Worm (Caenorhabditis elegans) whole organism, young adult: ENCODE data around the gene fbxb-90.

ENCODE experiments used
- B0019.2 ChIP-seq: fragments of 200-800 bp; sonication (Bioruptor generic); conservative IDR thresholded peaks from 2 replicates; pipeline ENCODE4 v1.3.6; 2022; ENCODE audit warnings: missing genetic modification reagents, missing genetic modification characterization, missing compliant biosample characterization
- B0336.3 ChIP-seq: fragments of 200-800 bp; sonication (Bioruptor generic); IDR thresholded peaks from 2 replicates; pipeline ENCODE4 v1.3.6; 2022; ENCODE audit warnings: missing genetic modification characterization, missing compliant biosample characterization
- C06A6.2 ChIP-seq: fragments of 200-800 bp; sonication (Bioruptor generic); conservative IDR thresholded peaks from 2 replicates; pipeline ENCODE4 v1.3.6; 2022; ENCODE audit warnings: missing genetic modification characterization, missing compliant biosample characterization
- F10E7.11 ChIP-seq: sonication (generic microtip); optimal IDR thresholded peaks from 2 replicates; lab custom pipeline; 2017; ENCODE audit warnings: mild to moderate bottlenecking, missing genetic modification characterization, moderate library complexity, missing compliant biosample characterization
- F33H1.4 ChIP-seq: fragments of 200-800 bp; sonication (Bioruptor generic); IDR thresholded peaks from 2 replicates; pipeline ENCODE4 v1.3.6; 2022; ENCODE audit warnings: missing genetic modification reagents, missing genetic modification characterization, missing compliant biosample characterization
- F39B2.1 ChIP-seq: fragments of 200-800 bp; sonication (Bioruptor generic); IDR thresholded peaks from 2 replicates; pipeline ENCODE4 v1.3.6; 2022; ENCODE audit warnings: missing genetic modification reagents, missing genetic modification characterization, missing compliant biosample characterization
- F55B11.4 ChIP-seq: sonication (generic microtip); optimal IDR thresholded peaks from 2 replicates; lab custom pipeline; 2016; ENCODE audit warnings: missing compliant biosample characterization, missing genetic modification characterization, borderline replicate concordance; ENCODE audit not compliant: insufficient read depth
- Y56A3A.18 ChIP-seq: fragments of 200-800 bp; sonication (Bioruptor generic); IDR thresholded peaks from 2 replicates; pipeline ENCODE4 v1.3.6; 2022; ENCODE audit warnings: missing genetic modification reagents, missing genetic modification characterization, missing compliant biosample characterization
- Y67H2A.10 ChIP-seq: fragments of 200-800 bp; sonication (Bioruptor generic); conservative IDR thresholded peaks from 2 replicates; pipeline ENCODE4 v1.3.6; 2022; ENCODE audit warnings: missing genetic modification reagents, missing genetic modification characterization, missing compliant biosample characterization
- ZK185.1 ChIP-seq: sonication (generic microtip); optimal IDR thresholded peaks from 2 replicates; lab custom pipeline; 2016; ENCODE audit warnings: mild to moderate bottlenecking, missing genetic modification characterization, missing compliant biosample characterization; ENCODE audit not compliant: poor library complexity, severe bottlenecking
- attf-6 ChIP-seq: fragments of 200-800 bp; sonication (Bioruptor generic); IDR thresholded peaks from 2 replicates; pipeline ENCODE4 v1.3.6; 2022; ENCODE audit warnings: missing genetic modification reagents, missing genetic modification characterization, missing compliant biosample characterization
- ceh-100 ChIP-seq: fragments of 200-800 bp; sonication (Bioruptor generic); IDR thresholded peaks from 2 replicates; pipeline ENCODE4 v1.3.6; 2022; ENCODE audit warnings: missing genetic modification reagents, missing genetic modification characterization, missing compliant biosample characterization
- ceh-40 ChIP-seq: fragments of 200-800 bp; sonication (Bioruptor generic); IDR thresholded peaks from 2 replicates; pipeline ENCODE4 v1.3.6; 2022; ENCODE audit warnings: missing genetic modification characterization, missing compliant biosample characterization
- ceh-91 ChIP-seq: fragments of 200-800 bp; sonication (Bioruptor generic); IDR thresholded peaks from 2 replicates; pipeline ENCODE4 v1.3.6; 2022; ENCODE audit warnings: missing genetic modification reagents, missing genetic modification characterization, missing compliant biosample characterization
- dox-1 ChIP-seq: fragments of 200-800 bp; sonication (Bioruptor generic); IDR thresholded peaks from 2 replicates; pipeline ENCODE4 v1.3.6; 2022; ENCODE audit warnings: missing genetic modification reagents, missing genetic modification characterization, missing compliant biosample characterization
- dpl-1 ChIP-seq: fragments of 150-350 bp; optimal IDR thresholded peaks from 2 replicates; lab custom pipeline; 2014; ENCODE audit warnings: missing biosample characterization, missing genetic modification reagents, missing genetic modification characterization
- egrh-3 ChIP-seq: fragments of 200-800 bp; sonication (Bioruptor generic); IDR thresholded peaks from 2 replicates; pipeline ENCODE4 v1.3.6; 2022; ENCODE audit warnings: missing genetic modification reagents, missing genetic modification characterization, missing compliant biosample characterization
- ets-4 ChIP-seq: fragments of 200-800 bp; sonication (Bioruptor generic); optimal IDR thresholded peaks from 2 replicates; lab custom pipeline; 2018; ENCODE audit warnings: mild to moderate bottlenecking, missing genetic modification characterization, missing compliant biosample characterization
- fkh-3 ChIP-seq: sonication (generic microtip); optimal IDR thresholded peaks from 2 replicates; lab custom pipeline; 2016; ENCODE audit warnings: mild to moderate bottlenecking, missing genetic modification characterization, missing compliant biosample characterization
- him-1 ChIP-seq: sonication (generic microtip); optimal IDR thresholded peaks from 2 replicates; lab custom pipeline; 2016; ENCODE audit warnings: missing genotype, missing genetic modification reagents, missing genetic modification characterization, missing compliant biosample characterization
- hmg-20 ChIP-seq: fragments of 200-800 bp; sonication (Bioruptor generic); IDR thresholded peaks from 2 replicates; pipeline ENCODE4 v1.3.6; 2022; ENCODE audit warnings: missing genetic modification reagents, missing genetic modification characterization, missing compliant biosample characterization
- lin-26 ChIP-seq: fragments of 200-800 bp; sonication (Bioruptor generic); IDR thresholded peaks from 2 replicates; pipeline ENCODE4 v1.3.6; 2022; ENCODE audit warnings: missing genetic modification reagents, missing genetic modification characterization, missing compliant biosample characterization
- lin-40 ChIP-seq: sonication (generic microtip); optimal IDR thresholded peaks from 2 replicates; lab custom pipeline; 2016; ENCODE audit warnings: missing genetic modification characterization, mild to moderate bottlenecking, missing compliant biosample characterization, missing genotype, missing genetic modification reagents
- lin-54 ChIP-seq: fragments of 200-800 bp; sonication (Bioruptor generic); optimal IDR thresholded peaks from 2 replicates; lab custom pipeline; 2018; ENCODE audit warnings: mild to moderate bottlenecking, missing genetic modification characterization, missing compliant biosample characterization
- lir-1 ChIP-seq: fragments of 200-800 bp; sonication (Bioruptor generic); conservative IDR thresholded peaks from 2 replicates; pipeline ENCODE4 v1.3.6; 2022; ENCODE audit warnings: missing genetic modification reagents, missing genetic modification characterization, missing compliant biosample characterization
- nfyb-1 ChIP-seq: fragments of 200-800 bp; sonication (Bioruptor generic); IDR thresholded peaks from 2 replicates; pipeline ENCODE4 v1.3.6; 2022; ENCODE audit warnings: missing genetic modification reagents, missing genetic modification characterization, missing compliant biosample characterization
- nhr-27 ChIP-seq: fragments of 200-800 bp; sonication (Bioruptor generic); optimal IDR thresholded peaks from 2 replicates; lab custom pipeline; 2018; ENCODE audit warnings: mild to moderate bottlenecking, missing genetic modification characterization, moderate library complexity, missing compliant biosample characterization
- rpc-1 ChIP-seq, 2 experiments: fragments of 150-350 bp in 1 of 2; sonication (generic microtip) in 1 of 2; optimal IDR thresholded peaks; 2 replicates each; lab custom pipeline; 2014 to 2018; ENCODE audit warnings: missing biosample characterization in 1 of 2, missing genetic modification characterization in 1 of 2, missing genetic modification reagents in 1 of 2, missing genotype in 1 of 2
- sdz-38 ChIP-seq: sonication (generic microtip); optimal IDR thresholded peaks from 2 replicates; lab custom pipeline; 2016; ENCODE audit warnings: missing genotype, missing genetic modification characterization, missing compliant biosample characterization
- snpc-1.3 ChIP-seq: sonication (generic microtip); optimal IDR thresholded peaks from 2 replicates; lab custom pipeline; 2017; ENCODE audit warnings: missing genetic modification characterization, mild to moderate bottlenecking, missing compliant biosample characterization, antibody characterized with exemption, moderate library complexity, missing genotype, missing genetic modification reagents; ENCODE audit not compliant: insufficient read depth
- zfh-2 ChIP-seq: fragments of 200-800 bp; sonication (Bioruptor generic); conservative IDR thresholded peaks from 2 replicates; pipeline ENCODE4 v1.3.6; 2022; ENCODE audit warnings: missing genetic modification reagents, missing genetic modification characterization, missing compliant biosample characterization
- ztf-3 ChIP-seq: fragments of 200-800 bp; sonication (Bioruptor generic); optimal IDR thresholded peaks from 2 replicates; lab custom pipeline; 2018; ENCODE audit warnings: mild to moderate bottlenecking, missing genetic modification characterization, missing compliant biosample characterization

Gene fbxb-90

DNA sequence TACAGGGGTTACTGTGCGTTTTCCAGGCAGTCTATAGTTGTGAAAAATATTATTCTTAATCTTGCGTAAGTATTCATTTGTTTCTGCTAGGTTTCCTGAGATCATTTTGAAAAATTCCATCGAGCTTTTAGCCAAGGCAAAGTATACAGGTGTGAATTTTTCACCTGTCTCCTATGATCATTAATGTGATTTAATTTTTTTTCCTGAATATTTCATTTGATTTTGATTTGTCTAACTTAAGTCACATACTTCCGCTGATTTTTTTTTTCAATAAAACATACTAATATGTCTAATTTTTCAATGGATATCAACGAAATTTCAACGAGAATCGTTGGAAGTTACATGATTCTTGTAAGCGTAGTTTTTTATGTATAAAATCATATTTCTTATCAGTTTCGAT is 43.3 kb downstream of the fbxb-90 start, which contains the start of gene srx-108 (continued):
- no peak for TF ChIP-seq dox-1 (GFP tag; lab: Robert Waterston, UW)
- no peak for TF ChIP-seq ztf-3

- no peak for TF ChIP-seq lin-26 (GFP tag; lab: Robert Waterston, UW)
- TF ChIP-seq ceh-40 (GFP tag; lab: Robert Waterston, UW): no peak
- TF ChIP-seq Y67H2A.10 (GFP tag; lab: Robert Waterston, UW): no peak
- TF ChIP-seq ets-4: no peak
- no peak for TF ChIP-seq B0019.2 (GFP tag; lab: Robert Waterston, UW)
- TF ChIP-seq egrh-3 (GFP tag; lab: Robert Waterston, UW): no peak
- TF ChIP-seq ZK185.1 (tag; lab: Kevin White, UChicago): no peak
- TF ChIP-seq lin-40 (tag; lab: Kevin White, UChicago): no peak
- TF ChIP-seq lin-54 (GFP tag; lab: Kevin White, UChicago): no peak
- TF ChIP-seq lir-1: no peak
- no peak for TF ChIP-seq C06A6.2 (GFP tag; lab: Robert Waterston, UW)
- TF ChIP-seq ztf-3: no peak
- TF ChIP-seq nhr-27 (tag; lab: Kevin White, UChicago): no peak
- no peak for TF ChIP-seq ceh-91
Measured at ce11 chrII:3701305-3701704, 47.3 kb downstream of the fbxb-90 start, which contains the start of gene srx-105. Gene srx-105 (minus strand): TSS chrII:3701405.

DNA sequence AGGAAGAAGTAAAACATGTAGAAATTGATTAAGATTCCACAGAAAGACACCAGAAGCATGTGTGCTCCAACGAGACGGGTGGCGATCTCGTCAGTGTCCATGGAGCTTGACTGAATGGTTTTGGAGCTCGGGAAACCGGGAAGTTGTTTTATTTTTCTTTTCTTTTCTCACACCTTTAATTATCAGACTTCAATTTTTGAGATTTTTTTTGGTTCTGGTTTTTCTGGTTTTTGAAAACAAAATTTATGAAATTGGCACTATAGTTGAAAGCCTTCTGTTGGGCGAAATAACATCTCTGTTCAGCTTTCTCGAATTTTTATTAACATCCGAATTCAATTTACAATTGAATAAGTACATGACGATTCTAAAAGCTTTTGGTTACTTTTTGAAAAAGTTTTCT is 49.0 kb downstream of the fbxb-90 start, which contains the start of gene srx-104:
Gene srx-104 (minus strand): TSS at position 101 of the 400 bp plus-strand sequence.
- TF ChIP-seq nfyb-1 (GFP tag; lab: Robert Waterston, UW) (no peak), Y56A3A.18 (GFP tag; lab: Robert Waterston, UW) (no peak), sdz-38 (no peak), lin-40 (tag; lab: Kevin White, UChicago) (no peak), ceh-100 (GFP tag; lab: Robert Waterston, UW) (no peak), F55B11.4 (tag; lab: Kevin White, UChicago) (no peak), F39B2.1 (GFP tag; lab: Robert Waterston, UW) (no peak), F33H1.4 (no peak), rpc-1 (optimal IDR thresholded peaks at IDR 0.05; lab: Kevin White, UChicago) (no peak), rpc-1 (tag; optimal IDR thresholded peaks at IDR 0.05; lab: Kevin White, UChicago) (no peak), him-1 (tag; lab: Kevin White, UChicago) (no peak), B0336.3 (GFP tag; lab: Robert Waterston, UW) (no peak), ceh-91 (no peak), dpl-1 (no peak), fkh-3 (tag; lab: Kevin White, UChicago) (no peak), F10E7.11 (no peak), attf-6 (no peak), snpc-1.3 (tag; lab: Kevin White, UChicago) (no peak), hmg-20 (GFP tag; lab: Robert Waterston, UW) (no peak), zfh-2 (GFP tag; lab: Robert Waterston, UW) (no peak)
